Worm (Caenorhabditis elegans): ENCODE measurements around the gene M03C11.9.
A peak's percentile ranks its signal among the peaks of the same experiment; 100 is the strongest.

ce11 chrIII:10432104-10432503, 40.6 kb upstream of the M03C11.9 start:
- peak; percentile 48 for TF ChIP-seq rpc-1 (optimal IDR thresholded peaks at IDR 0.05)
- peak; percentile 68 for TF ChIP-seq rpc-1 (tag; optimal IDR thresholded peaks at IDR 0.05)
- no peak for TF ChIP-seq ceh-58 (GFP tag; IDR thresholded peaks at IDR 0.05)
- TF ChIP-seq pbrm-1 (GFP tag; IDR thresholded peaks at IDR 0.05) = no peak
- no peak for TF ChIP-seq unc-62 (GFP tag; optimal IDR thresholded peaks at IDR 0.05)
- no peak for TF ChIP-seq F57C9.4 (tag; optimal IDR thresholded peaks at IDR 0.05)
- no peak for TF ChIP-seq dpl-1 (GFP tag; optimal IDR thresholded peaks at IDR 0.05)
- no peak for TF ChIP-seq B0336.3 (GFP tag; IDR thresholded peaks at IDR 0.05)
- no peak for TF ChIP-seq cebp-2 (GFP tag; IDR thresholded peaks at IDR 0.05)
